Worm (Caenorhabditis elegans): ENCODE data around the gene C26D10.3.

The C26D10.3 gene

DNA sequence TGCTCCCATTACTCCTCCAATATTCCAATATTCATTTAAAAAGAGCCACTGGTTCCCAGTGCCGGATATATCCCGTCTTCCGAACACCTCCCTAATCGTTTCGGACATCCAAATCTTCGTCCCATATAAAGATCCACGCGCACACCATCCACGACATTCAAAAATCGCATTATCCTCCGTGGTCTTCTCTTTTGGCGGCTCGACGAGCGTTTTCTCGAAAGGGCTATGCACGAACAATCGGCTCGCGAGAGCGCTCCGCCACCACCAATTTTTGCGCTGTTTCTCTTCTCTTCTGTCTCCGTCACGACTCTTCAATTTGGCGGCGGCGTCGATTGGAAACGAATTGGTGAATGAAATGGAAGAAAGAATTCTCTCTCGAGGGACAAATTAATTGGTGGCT lies 28.1 kb downstream of the C26D10.3 start:
- no peak for TF ChIP-seq fkh-10 (GFP tag; optimal IDR thresholded peaks at IDR 0.05)
- TF ChIP-seq F37D6.2 (tag; optimal IDR thresholded peaks at IDR 0.05): no peak
- no peak for TF ChIP-seq mes-2 (tag; optimal IDR thresholded peaks at IDR 0.05; ENCODE audit: poor library complexity, severe bottlenecking)
- TF ChIP-seq Y5F2A.4 (GFP tag; optimal IDR thresholded peaks at IDR 0.05): no peak
- TF ChIP-seq dmd-8 (GFP tag; IDR thresholded peaks at IDR 0.05): no peak
- no peak for TF ChIP-seq duxl-1 (tag; optimal IDR thresholded peaks at IDR 0.05; ENCODE audit: poor library complexity)
- no peak for TF ChIP-seq hlh-30 (tag; optimal IDR thresholded peaks at IDR 0.05; ENCODE audit: insufficient read depth)
- TF ChIP-seq ctbp-1 (GFP tag; IDR thresholded peaks at IDR 0.05): peak; percentile 53; the same call in 1 of the 2 replicates
- 0 out of 2 replicates have a peak, but pooled peaks have one; percentile 26 for TF ChIP-seq hmg-1.1 (GFP tag; IDR thresholded peaks at IDR 0.05)

DNA sequence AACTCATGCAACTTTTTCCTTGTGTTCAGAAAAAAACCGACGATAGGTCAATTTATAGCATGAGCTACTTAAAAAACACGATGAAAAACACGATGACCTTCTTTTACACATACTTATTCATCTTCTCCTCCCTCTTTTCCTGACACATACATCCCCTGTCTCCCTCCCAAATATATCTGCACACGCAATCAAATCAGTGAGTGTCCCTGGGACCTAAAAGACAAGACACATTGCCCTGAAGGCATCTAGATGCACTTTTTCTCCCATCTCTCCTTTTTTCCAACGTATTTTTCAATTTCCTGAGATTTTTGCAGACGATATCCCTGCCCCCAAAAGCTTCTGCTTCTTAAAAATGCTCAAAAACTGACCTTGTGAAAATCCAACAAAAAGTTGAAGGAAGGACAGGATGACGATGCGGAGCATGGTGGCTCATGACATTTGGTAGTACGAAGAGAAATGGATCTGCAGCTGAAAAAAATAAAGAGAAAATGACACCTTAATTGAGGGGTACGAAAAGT lies 29.1 kb downstream of the C26D10.3 start, which contains the start of gene C26D10.6:
TSS of gene C26D10.6 (minus strand) at position 468 of the 518 bp plus-strand sequence.
- TF ChIP-seq dmd-9 (GFP tag; IDR thresholded peaks at IDR 0.05) (no peak), Y105C5A.15 (GFP tag; IDR thresholded peaks at IDR 0.05) (no peak)

DNA sequence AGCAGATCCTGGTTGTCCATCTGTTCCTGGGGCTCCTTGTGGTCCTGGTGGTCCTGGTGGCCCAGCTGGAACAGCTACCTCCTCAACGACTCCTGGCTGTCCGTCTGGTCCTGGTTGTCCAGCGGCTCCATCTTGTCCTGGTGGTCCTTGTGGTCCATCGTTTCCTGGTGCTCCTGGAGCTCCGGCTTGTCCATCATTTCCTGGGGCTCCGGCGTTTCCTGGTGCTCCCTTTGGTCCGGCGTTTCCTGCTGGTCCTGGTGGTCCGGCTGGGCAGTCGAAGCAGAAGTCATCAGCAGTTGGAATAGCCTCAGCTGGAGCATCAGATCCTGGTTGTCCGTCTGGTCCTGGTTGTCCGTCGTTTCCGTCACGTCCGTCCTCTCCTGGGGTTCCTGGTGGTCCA lies 33.3 kb downstream of the C26D10.3 start:
- TF ChIP-seq pqm-1 (tag; optimal IDR thresholded peaks at IDR 0.05) (no peak), Y5F2A.4 (GFP tag; optimal IDR thresholded peaks at IDR 0.05) (no peak), spr-1 (tag; optimal IDR thresholded peaks at IDR 0.05) (peak; percentile 21), F44E2.7 (GFP tag; IDR thresholded peaks at IDR 0.05) (0 out of 2 replicates have a peak, but pooled peaks have one; percentile 10), unc-62 (GFP tag; optimal IDR thresholded peaks at IDR 0.05 in 1 of 2) (no peak), unc-62 (tag; optimal IDR thresholded peaks at IDR 0.05) (no peak), duxl-1 (tag; optimal IDR thresholded peaks at IDR 0.05; ENCODE audit: poor library complexity) (no peak), snpc-4 (tag; optimal IDR thresholded peaks at IDR 0.05) (no peak), egl-43 (GFP tag; IDR thresholded peaks at IDR 0.05) (no peak), hlh-11 (tag; optimal IDR thresholded peaks at IDR 0.05) (peak; percentile 34), zag-1 (tag; optimal IDR thresholded peaks at IDR 0.05) (no peak), daf-19 (GFP tag; conservative IDR thresholded peaks at IDR 0.05) (no peak), aha-1 (tag) (no peak), fkh-10 (GFP tag; optimal IDR thresholded peaks at IDR 0.05) (no peak), daf-16 (GFP tag; optimal IDR thresholded peaks at IDR 0.05) (no peak), daf-16 (tag; optimal IDR thresholded peaks at IDR 0.05) (no peak), php-3 (GFP tag; IDR thresholded peaks at IDR 0.05) (no peak), unc-39 (tag; optimal IDR thresholded peaks at IDR 0.05) (no peak), T26A8.4 (GFP tag; IDR thresholded peaks at IDR 0.05) (peak; percentile 47; the same call in 1 of the 2 replicates), set-16 (GFP tag; IDR thresholded peaks at IDR 0.05) (peak; percentile 95), fos-1 (tag; optimal IDR thresholded peaks at IDR 0.05) (no peak), mep-1 (tag; optimal IDR thresholded peaks at IDR 0.05) (no peak), tra-1 (GFP tag; IDR thresholded peaks at IDR 0.05) (no peak), Y48G9A.11 (GFP tag; IDR thresholded peaks at IDR 0.05) (no peak), Y75B8A.6 (GFP tag; IDR thresholded peaks at IDR 0.05) (no peak), hmg-1.1 (GFP tag; IDR thresholded peaks at IDR 0.05) (no peak), ceh-20 (GFP tag; IDR thresholded peaks at IDR 0.05) (no peak), nhr-42 (GFP tag; IDR thresholded peaks at IDR 0.05) (no peak), dmd-8 (GFP tag; IDR thresholded peaks at IDR 0.05) (0 out of 2 replicates have a peak, but pooled peaks have one; percentile 63), zip-2 (tag; optimal IDR thresholded peaks at IDR 0.05) (no peak), madf-5 (GFP tag; IDR thresholded peaks at IDR 0.05) (0 out of 4 replicates have a peak, but pooled peaks of 1 of the 2 experiments have one; percentile 65), lin-39 (tag; optimal IDR thresholded peaks at IDR 0.05) (no peak), D1046.2 (GFP tag; IDR thresholded peaks at IDR 0.05) (no peak), nhr-6 (tag; optimal IDR thresholded peaks at IDR 0.05) (no peak), ceh-62 (tag; optimal IDR thresholded peaks at IDR 0.05) (no peak)
